Fruit fly (Drosophila melanogaster) whole organism, prepupa: Measurements from ENCODE around the gene CG16782.

Experiments used
- CG10631 ChIP-seq: fragments of 200-800 bp; sonication (Bioruptor generic); optimal IDR thresholded peaks from 2 replicates; lab custom pipeline; 2016; ENCODE audit warnings: missing biosample characterization, missing genetic modification characterization
- CG10669 ChIP-seq: fragments of 200-800 bp; sonication (Bioruptor generic); optimal IDR thresholded peaks from 3 replicates; lab custom pipeline; 2018; ENCODE audit warnings: missing biosample characterization, mild to moderate bottlenecking, missing genetic modification characterization, moderate library complexity
- CG15336 ChIP-seq: fragments of 200-800 bp; sonication (Bioruptor generic); IDR thresholded peaks from 2 replicates; pipeline ENCODE4 v1.3.6; 2022; ENCODE audit warnings: missing biosample characterization, missing genetic modification characterization
- CG1621 ChIP-seq: fragments of 200-800 bp; sonication (Bioruptor generic); optimal IDR thresholded peaks from 3 replicates; lab custom pipeline; 2018; ENCODE audit warnings: missing biosample characterization, mild to moderate bottlenecking, missing genetic modification characterization
- CG16779 ChIP-seq: fragments of 200-800 bp; sonication (Bioruptor generic); optimal IDR thresholded peaks from 3 replicates; lab custom pipeline; 2017; ENCODE audit warnings: missing biosample characterization, mild to moderate bottlenecking, missing genetic modification characterization
- CG3032 ChIP-seq: fragments of 200-800 bp; optimal IDR thresholded peaks from 2 replicates; lab custom pipeline; 2019; ENCODE audit warnings: missing biosample characterization, mild to moderate bottlenecking, missing genetic modification characterization, moderate library complexity
- CG34406 ChIP-seq: fragments of 200-800 bp; sonication (Bioruptor generic); optimal IDR thresholded peaks from 3 replicates; lab custom pipeline; 2016; ENCODE audit warnings: missing biosample characterization, missing genetic modification characterization
- CG4318 ChIP-seq: fragments of 200-800 bp; sonication (Bioruptor generic); optimal IDR thresholded peaks from 3 replicates; lab custom pipeline; 2017; ENCODE audit warnings: missing biosample characterization, mild to moderate bottlenecking, missing genetic modification characterization
- CG6163 ChIP-seq: fragments of 200-800 bp; sonication (Bioruptor generic); IDR thresholded peaks from 3 replicates; pipeline ENCODE4 v1.3.6; 2022; ENCODE audit warnings: missing biosample characterization, missing genetic modification characterization
- CG6792 ChIP-seq: fragments of 200-800 bp; sonication (Bioruptor generic); optimal IDR thresholded peaks from 3 replicates; lab custom pipeline; 2016; ENCODE audit warnings: missing biosample characterization, missing genetic modification characterization
- CG8119 ChIP-seq: fragments of 200-800 bp; sonication (Bioruptor generic); IDR thresholded peaks from 3 replicates; pipeline ENCODE4 v1.3.6; 2022; ENCODE audit warnings: missing biosample characterization, missing genetic modification characterization
- CG8319 ChIP-seq: fragments of 200-800 bp; sonication (Bioruptor generic); optimal IDR thresholded peaks from 3 replicates; lab custom pipeline; 2016; ENCODE audit warnings: missing biosample characterization, missing genetic modification characterization
- Eip75B ChIP-seq: fragments of 200-800 bp; sonication (Bioruptor generic); optimal IDR thresholded peaks from 3 replicates; lab custom pipeline; 2016; ENCODE audit warnings: missing biosample characterization, missing genetic modification characterization
- Eip78C ChIP-seq: fragments of 200-800 bp; sonication (Bioruptor generic); peaks from one replicate; lab custom pipeline; 2016; ENCODE audit warnings: missing biosample characterization, missing genetic modification characterization
- Eip93F ChIP-seq: fragments of 200-800 bp; sonication (Bioruptor generic); optimal IDR thresholded peaks from 2 replicates; lab custom pipeline; 2016; ENCODE audit warnings: missing biosample characterization, mild to moderate bottlenecking, missing genetic modification characterization
- Ets96B ChIP-seq: fragments of 200-800 bp; optimal IDR thresholded peaks from 2 replicates; lab custom pipeline; 2019; ENCODE audit warnings: missing biosample characterization, mild to moderate bottlenecking, missing genetic modification characterization, moderate library complexity
- Hr38 ChIP-seq: sonication (Bioruptor generic); optimal IDR thresholded peaks from 2 replicates; lab custom pipeline; 2016; ENCODE audit warnings: missing biosample characterization, missing genetic modification characterization
- Smox ChIP-seq: fragments of 200-800 bp; sonication (Bioruptor generic); optimal IDR thresholded peaks from 3 replicates; lab custom pipeline; 2016; ENCODE audit warnings: missing biosample characterization, missing genetic modification characterization
- Sox102F ChIP-seq: fragments of 200-800 bp; sonication (Bioruptor generic); optimal IDR thresholded peaks from 2 replicates; lab custom pipeline; 2016; ENCODE audit warnings: missing biosample characterization, mild to moderate bottlenecking, missing genetic modification characterization
- Sox14 ChIP-seq: fragments of 200-800 bp; sonication (Bioruptor generic); optimal IDR thresholded peaks from 3 replicates; lab custom pipeline; 2016; ENCODE audit warnings: missing biosample characterization, missing genetic modification characterization
- Sox15 ChIP-seq: fragments of 200-800 bp; sonication (Bioruptor generic); optimal IDR thresholded peaks from 3 replicates; lab custom pipeline; 2016; ENCODE audit warnings: missing biosample characterization, missing genetic modification characterization
- achi ChIP-seq: fragments of 200-800 bp; sonication (Bioruptor generic); optimal IDR thresholded peaks from 3 replicates; lab custom pipeline; 2016; ENCODE audit warnings: missing biosample characterization, missing genetic modification characterization
- acj6 ChIP-seq: fragments of 200-800 bp; sonication (Bioruptor generic); optimal IDR thresholded peaks from 3 replicates; lab custom pipeline; 2016; ENCODE audit warnings: missing biosample characterization, missing genetic modification characterization
- cyc ChIP-seq: fragments of 200-800 bp; sonication (Bioruptor generic); optimal IDR thresholded peaks from 3 replicates; lab custom pipeline; 2016; ENCODE audit warnings: missing biosample characterization, missing genetic modification characterization
- dsx ChIP-seq: fragments of 200-800 bp; optimal IDR thresholded peaks from 3 replicates; lab custom pipeline; 2019; ENCODE audit warnings: missing biosample characterization, mild to moderate bottlenecking, missing genetic modification characterization, moderate library complexity; ENCODE audit not compliant: poor library complexity, severe bottlenecking
- esn ChIP-seq: fragments of 200-800 bp; sonication (Bioruptor generic); optimal IDR thresholded peaks from 2 replicates; lab custom pipeline; 2016; ENCODE audit warnings: missing biosample characterization, mild to moderate bottlenecking, missing genetic modification characterization, moderate library complexity
- fd59A ChIP-seq: fragments of 200-800 bp; sonication (Bioruptor generic); optimal IDR thresholded peaks from 2 replicates; lab custom pipeline; 2017; ENCODE audit warnings: missing biosample characterization, mild to moderate bottlenecking, missing genetic modification characterization, missing genetic modification reagents
- fd85E ChIP-seq: fragments of 200-800 bp; sonication (Bioruptor generic); optimal IDR thresholded peaks from 3 replicates; lab custom pipeline; 2016; ENCODE audit warnings: missing biosample characterization, missing genetic modification characterization
- fkh ChIP-seq: fragments of 200-800 bp; sonication (Bioruptor generic); optimal IDR thresholded peaks from 3 replicates; lab custom pipeline; 2017; ENCODE audit warnings: missing biosample characterization, mild to moderate bottlenecking, missing genetic modification characterization, moderate library complexity
- net ChIP-seq: fragments of 200-800 bp; sonication (Bioruptor generic); optimal IDR thresholded peaks from 3 replicates; lab custom pipeline; 2016; ENCODE audit warnings: missing biosample characterization, missing genetic modification characterization
- spab ChIP-seq: fragments of 200-800 bp; sonication (Bioruptor generic); optimal IDR thresholded peaks from 2 replicates; lab custom pipeline; 2017; ENCODE audit warnings: missing biosample characterization, mild to moderate bottlenecking, missing genetic modification characterization, missing genetic modification reagents

CG16782 gene

DNA sequence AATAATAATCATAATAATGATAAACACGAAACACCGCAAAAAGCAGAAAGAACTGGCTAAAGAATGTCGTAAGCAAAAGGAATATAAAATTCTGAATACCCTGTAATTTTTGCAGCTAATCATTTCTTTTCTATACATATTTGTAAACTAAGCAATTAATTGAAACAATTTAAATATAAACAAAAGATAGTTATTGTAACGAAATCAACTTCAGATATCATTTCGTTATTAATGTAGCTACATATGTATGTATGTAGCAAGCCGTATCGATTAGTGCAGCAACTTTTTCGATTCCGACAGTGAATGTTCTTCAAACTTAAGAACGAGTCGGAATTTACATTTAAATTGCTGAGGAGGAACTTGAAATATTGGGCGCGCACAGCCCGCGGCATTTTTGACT is 13.6 kb upstream of the CG16782 start (continued):
- TF ChIP-seq CG6163 (GFP tag; lab: Robert Waterston, UW): no peak
- TF ChIP-seq cyc (GFP tag; lab: Kevin White, UChicago): peak; percentile 20

DNA sequence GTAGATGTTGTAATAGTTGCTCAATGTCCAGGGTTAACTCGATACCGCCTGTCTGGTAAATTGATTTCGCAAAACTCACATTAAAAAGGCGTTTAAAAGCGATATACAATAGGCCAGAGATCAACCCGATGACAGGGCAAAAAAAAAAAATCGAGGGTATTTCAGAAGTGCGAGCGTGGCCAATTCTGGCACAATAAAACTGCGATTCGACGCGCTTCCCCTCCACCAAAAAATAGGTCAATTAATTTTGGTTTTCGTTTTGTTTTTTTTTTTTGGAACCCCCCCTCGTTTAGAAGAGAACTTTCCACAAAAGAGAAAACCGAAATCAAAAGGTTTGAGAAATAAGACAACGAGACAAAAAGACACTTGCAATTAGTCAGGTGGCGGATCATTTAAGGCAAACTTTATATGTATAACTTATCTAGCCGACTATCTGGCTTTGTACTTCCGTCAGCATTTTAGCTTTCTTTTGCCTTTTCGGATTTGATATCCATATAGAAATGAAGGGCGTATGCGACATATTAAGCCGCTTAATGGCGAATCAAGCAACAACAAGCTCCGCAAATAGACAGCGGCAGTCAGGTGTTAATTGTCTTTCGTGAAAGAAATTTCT is 10.5 kb upstream of the CG16782 start:
- TF ChIP-seq Eip93F (GFP tag; lab: Kevin White, UChicago): no peak
- TF ChIP-seq Sox15: no peak
- no peak for TF ChIP-seq CG8319 (GFP tag; lab: Kevin White, UChicago)
- no peak for TF ChIP-seq Smox
- no peak for TF ChIP-seq CG3032 (tag; lab: Kevin White, UChicago)
- TF ChIP-seq Eip75B (GFP tag; lab: Kevin White, UChicago): no peak
- TF ChIP-seq Eip78C (GFP tag; lab: Kevin White, UChicago): no peak
- no peak for TF ChIP-seq CG6792 (GFP tag; lab: Kevin White, UChicago)
- TF ChIP-seq esn (GFP tag; lab: Kevin White, UChicago): no peak
- no peak for TF ChIP-seq CG8119 (GFP tag; lab: Robert Waterston, UW)
- no peak for TF ChIP-seq Ets96B (tag; lab: Kevin White, UChicago)
- TF ChIP-seq fd59A (GFP tag; lab: Kevin White, UChicago): no peak
- no peak for TF ChIP-seq acj6 (GFP tag; lab: Kevin White, UChicago)
- no peak for TF ChIP-seq fd85E
- no peak for TF ChIP-seq CG10631 (GFP tag; lab: Kevin White, UChicago)
- no peak for TF ChIP-seq CG10669 (GFP tag; lab: Kevin White, UChicago)
- no peak for TF ChIP-seq CG15336

DNA sequence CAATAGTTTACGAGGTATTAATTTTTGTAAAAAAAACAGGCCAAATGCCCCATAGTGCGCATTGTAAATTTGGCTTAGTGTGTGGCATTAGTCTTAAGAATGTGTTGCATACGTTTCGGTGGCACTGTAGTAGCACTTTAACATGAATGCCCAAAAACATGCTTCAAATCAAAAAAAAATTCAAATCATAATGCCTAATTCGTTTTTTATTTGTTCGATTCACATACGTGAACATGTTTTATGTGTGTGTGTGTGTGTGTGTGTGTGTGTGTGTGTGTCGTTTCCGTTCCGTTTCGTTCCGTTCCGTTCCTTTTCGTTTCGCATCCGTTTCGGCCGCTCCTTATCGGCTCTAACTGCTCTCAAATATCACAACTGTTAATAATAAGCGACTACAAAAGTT is 5.5 kb upstream of the CG16782 start:
- TF ChIP-seq CG6163 (GFP tag; lab: Robert Waterston, UW) (no peak), spab (GFP tag; lab: Kevin White, UChicago) (no peak), Sox102F (GFP tag; lab: Kevin White, UChicago) (no peak), CG8319 (GFP tag; lab: Kevin White, UChicago) (no peak)

DNA sequence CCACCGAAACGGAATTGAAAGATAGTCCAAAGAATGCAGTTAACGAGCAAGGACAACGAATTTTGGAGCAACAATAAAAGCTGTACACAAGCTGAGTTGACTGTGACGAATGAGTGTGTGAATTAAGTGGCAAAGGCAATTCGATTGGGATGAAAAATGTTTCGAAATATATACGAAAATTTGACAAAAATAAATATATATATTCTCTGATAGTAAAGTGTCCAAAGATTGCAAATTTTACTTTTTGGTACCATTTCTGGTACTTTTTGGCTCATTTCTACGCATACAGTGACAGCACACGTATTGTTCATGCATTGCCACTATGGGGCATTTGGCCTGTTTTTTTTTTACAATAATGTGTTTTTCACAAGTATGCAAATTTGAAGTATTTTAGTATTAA is 3.9 kb upstream of the CG16782 start, which contains the start of gene CG16781:
CG16781 (minus strand) TSS at position 101 of the 400 bp plus-strand sequence.
- TF ChIP-seq Eip93F (GFP tag; lab: Kevin White, UChicago): no peak
- TF ChIP-seq CG16779: no peak
- no peak for TF ChIP-seq Sox14
- TF ChIP-seq Eip78C (GFP tag; lab: Kevin White, UChicago): no peak
- no peak for TF ChIP-seq CG34406 (GFP tag; lab: Kevin White, UChicago)
- TF ChIP-seq CG6163 (GFP tag; lab: Robert Waterston, UW): no peak
- TF ChIP-seq CG10669 (GFP tag; lab: Kevin White, UChicago): no peak

DNA sequence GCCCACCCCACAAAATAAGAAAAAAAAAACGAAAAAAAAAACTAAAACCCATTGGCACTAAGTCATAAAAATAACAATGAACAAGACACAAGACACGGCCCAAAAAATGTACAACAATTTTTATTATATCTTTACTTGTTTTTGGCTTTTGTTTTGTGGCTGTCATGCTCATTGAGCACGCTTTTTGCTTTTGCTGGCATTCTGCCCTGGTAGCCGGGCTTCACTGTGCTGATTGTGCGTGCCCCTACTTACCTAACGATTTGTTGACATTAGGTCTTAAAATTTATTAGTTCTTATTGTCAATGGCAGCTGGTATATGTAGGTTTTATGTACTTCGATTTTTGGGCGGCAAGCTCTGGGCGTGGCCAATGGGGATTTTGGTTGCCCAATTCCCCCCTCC is 1.5 kb downstream of the CG16782 start:
- no peak for TF ChIP-seq CG8319 (GFP tag; lab: Kevin White, UChicago)
- TF ChIP-seq achi (GFP tag; lab: Kevin White, UChicago): no peak
- TF ChIP-seq dsx (GFP tag; lab: Kevin White, UChicago): no peak
- TF ChIP-seq esn (GFP tag; lab: Kevin White, UChicago): no peak
- no peak for TF ChIP-seq net (GFP tag; lab: Kevin White, UChicago)
- TF ChIP-seq spab (GFP tag; lab: Kevin White, UChicago): no peak
- TF ChIP-seq CG3032 (tag; lab: Kevin White, UChicago): no peak
- no peak for TF ChIP-seq fkh (GFP tag; lab: Kevin White, UChicago)
- TF ChIP-seq acj6 (GFP tag; lab: Kevin White, UChicago): no peak
- no peak for TF ChIP-seq CG1621 (tag; lab: Kevin White, UChicago)
- TF ChIP-seq CG4318: no peak
- no peak for TF ChIP-seq Hr38 (GFP tag; lab: Kevin White, UChicago)
- TF ChIP-seq Eip78C (GFP tag; lab: Kevin White, UChicago): no peak
- TF ChIP-seq CG8119 (GFP tag; lab: Robert Waterston, UW): no peak
